Fruit fly (Drosophila melanogaster): Measurements from ENCODE around the gene Rcd-1.

Rcd-1 gene

dm6 chrX:19683040-19683875, 44.7 kb downstream of the Rcd-1 start, which contains the start of the genes dome and Ubqn (continued):
- TF ChIP-seq sens-2 (GFP tag; IDR thresholded peaks at IDR 0.05) (no peak), stc (GFP tag; IDR thresholded peaks at IDR 0.05) (no peak), CG32532 (GFP tag; IDR thresholded peaks at IDR 0.05) (peak; percentile 60; the same call in 1 of the 2 replicates), grn (GFP tag; optimal IDR thresholded peaks at IDR 0.05) (no peak), CG15479 (GFP tag; optimal IDR thresholded peaks at IDR 0.05) (no peak), CHES-1-like (GFP tag; optimal IDR thresholded peaks at IDR 0.05) (peak; percentile 56), MBD-R2 (GFP tag; IDR thresholded peaks at IDR 0.05) (peak; percentile 24; the same call in 1 of the 2 replicates), Sry-β (GFP tag; optimal IDR thresholded peaks at IDR 0.05) (peak; percentile 58), CG8290 (GFP tag; optimal IDR thresholded peaks at IDR 0.05) (peak; percentile 53), CG8290 (tag; optimal IDR thresholded peaks at IDR 0.05) (peak in 1 of 2 experiments; percentile 64), CG12744 (GFP tag; optimal IDR thresholded peaks at IDR 0.05) (no peak), CG18011 (GFP tag; optimal IDR thresholded peaks at IDR 0.05) (no peak), danr (GFP tag; IDR thresholded peaks at IDR 0.05) (0 out of 2 replicates have a peak, but pooled peaks have one; percentile 7), NfI (GFP tag; optimal IDR thresholded peaks at IDR 0.05) (no peak), CG30403 (GFP tag; optimal IDR thresholded peaks at IDR 0.05) (peak; percentile 17), CG1647 (GFP tag; optimal IDR thresholded peaks at IDR 0.05) (no peak), Adf1 (GFP tag; IDR thresholded peaks at IDR 0.05) (peak; percentile 28; the same call in 1 of the 2 replicates), Mad (GFP tag; optimal IDR thresholded peaks at IDR 0.05) (no peak), gem (tag; optimal IDR thresholded peaks at IDR 0.05) (no peak), tin (GFP tag; optimal IDR thresholded peaks at IDR 0.05) (no peak), trem (tag; optimal IDR thresholded peaks at IDR 0.05) (peak; percentile 57), CG15073 (GFP tag; optimal IDR thresholded peaks at IDR 0.05) (no peak), crp (GFP tag; optimal IDR thresholded peaks at IDR 0.05) (no peak), Trl (optimal IDR thresholded peaks at IDR 0.05) (peak; percentile 98), Trl (GFP tag; optimal IDR thresholded peaks at IDR 0.05) (peak; percentile 22), Dek (tag; optimal IDR thresholded peaks at IDR 0.05) (no peak), CG4820 (GFP tag; optimal IDR thresholded peaks at IDR 0.05) (peak; percentile 34), CG6791 (GFP tag; IDR thresholded peaks at IDR 0.05; ENCODE audit: partially characterized antibody) (peak; percentile 85), tup (GFP tag; optimal IDR thresholded peaks at IDR 0.05) (no peak), zfh1 (GFP tag; IDR thresholded peaks at IDR 0.05) (no peak), CkIIα-i1 (GFP tag; IDR thresholded peaks at IDR 0.05) (no peak), Nf-YA (GFP tag; IDR thresholded peaks at IDR 0.05) (no peak), CG9215 (GFP tag; IDR thresholded peaks at IDR 0.05) (0 out of 2 replicates have a peak, but pooled peaks have one; percentile 14), CG17802 (tag; optimal IDR thresholded peaks at IDR 0.05) (no peak), Hr78 (GFP tag; optimal IDR thresholded peaks at IDR 0.05) (no peak), CG14860 (GFP tag; IDR thresholded peaks at IDR 0.05; ENCODE audit: partially characterized antibody) (peak; percentile 95), CG16779 (GFP tag; IDR thresholded peaks at IDR 0.05) (no peak), Nf-YC (tag; optimal IDR thresholded peaks at IDR 0.05) (peak; percentile 53), Gsc (GFP tag; IDR thresholded peaks at IDR 0.05) (no peak), org-1 (GFP tag; optimal IDR thresholded peaks at IDR 0.05) (no peak), CG34224 (GFP tag; IDR thresholded peaks at IDR 0.05; ENCODE audit: partially characterized antibody) (peak; percentile 84), bowl (GFP tag; IDR thresholded peaks at IDR 0.05) (no peak), caup (GFP tag; optimal IDR thresholded peaks at IDR 0.05; ENCODE audit: severe bottlenecking) (no peak), CG6254 (GFP tag; optimal IDR thresholded peaks at IDR 0.05) (no peak), nom (GFP tag; optimal IDR thresholded peaks at IDR 0.05) (peak; percentile 77), CG12391 (tag; optimal IDR thresholded peaks at IDR 0.05) (peak; percentile 6), ase (GFP tag; IDR thresholded peaks at IDR 0.05) (no peak), CG11456 (GFP tag; IDR thresholded peaks at IDR 0.05) (no peak), CG16863 (GFP tag; optimal IDR thresholded peaks at IDR 0.05) (peak; percentile 46)

Data from whole organism, embryonic.